Worm (Caenorhabditis elegans) whole organism, L2 larva: ENCODE results near the gene mau-8.

Source experiments
- C34F6.9 ChIP-seq: fragments of 150-350 bp; optimal IDR thresholded peaks from 2 replicates; lab custom pipeline; 2014; ENCODE audit warnings: missing biosample characterization, missing genetic modification characterization
- F13H6.1 ChIP-seq: sonication (generic microtip); optimal IDR thresholded peaks from 2 replicates; lab custom pipeline; 2016; ENCODE audit warnings: missing genetic modification characterization, missing compliant biosample characterization
- R02D3.7 ChIP-seq: fragments of 150-350 bp; optimal IDR thresholded peaks from 2 replicates; lab custom pipeline; 2014; ENCODE audit warnings: missing biosample characterization, missing genetic modification characterization
- ZK546.5 ChIP-seq: sonication (generic microtip); optimal IDR thresholded peaks from 2 replicates; lab custom pipeline; 2017; ENCODE audit warnings: missing biosample characterization, missing genetic modification characterization
- aly-2 ChIP-seq: fragments of 150-350 bp; optimal IDR thresholded peaks from 2 replicates; lab custom pipeline; 2014; ENCODE audit warnings: missing biosample characterization, missing genetic modification characterization
- ama-1 ChIP-seq: fragments of 150-350 bp; optimal IDR thresholded peaks from 2 replicates; lab custom pipeline; 2018; ENCODE audit warnings: inconsistent platforms
- blmp-1 ChIP-seq: sonication (generic microtip); optimal IDR thresholded peaks from 2 replicates; lab custom pipeline; 2017; ENCODE audit warnings: missing genetic modification characterization, mild to moderate bottlenecking, missing compliant biosample characterization, antibody characterized with exemption, moderate library complexity; ENCODE audit not compliant: insufficient read depth
- ceh-82 ChIP-seq: fragments of 150-350 bp; optimal IDR thresholded peaks from 2 replicates; lab custom pipeline; 2014; ENCODE audit warnings: missing biosample characterization, missing genetic modification characterization
- dmd-4 ChIP-seq: sonication (generic microtip); optimal IDR thresholded peaks from 2 replicates; lab custom pipeline; 2017; ENCODE audit warnings: missing biosample characterization, missing genetic modification characterization
- egl-27 ChIP-seq: sonication (generic microtip); optimal IDR thresholded peaks from 3 replicates; lab custom pipeline; 2017; ENCODE audit warnings: missing biosample characterization, missing genetic modification reagents, missing genetic modification characterization
- elt-3 ChIP-seq: sonication (generic microtip); optimal IDR thresholded peaks from 2 replicates; lab custom pipeline; 2017; ENCODE audit warnings: missing biosample characterization, missing genetic modification characterization
- fos-1 ChIP-seq: fragments of 150-350 bp; optimal IDR thresholded peaks from 2 replicates; lab custom pipeline; 2014; ENCODE audit warnings: missing biosample characterization, missing genetic modification characterization
- gmeb-1 ChIP-seq: fragments of 150-350 bp; optimal IDR thresholded peaks from 2 replicates; lab custom pipeline; 2014; ENCODE audit warnings: missing biosample characterization, missing genetic modification characterization
- lin-11 ChIP-seq: fragments of 150-350 bp; sonication (generic microtip); optimal IDR thresholded peaks from 2 replicates; lab custom pipeline; 2014; ENCODE audit warnings: missing biosample characterization, missing genetic modification characterization, inconsistent platforms, mixed read lengths
- nhr-11 ChIP-seq: fragments of 150-350 bp; optimal IDR thresholded peaks from 2 replicates; lab custom pipeline; 2014; ENCODE audit warnings: missing biosample characterization, missing genetic modification characterization
- nhr-129 ChIP-seq: fragments of 150-350 bp; optimal IDR thresholded peaks from 2 replicates; lab custom pipeline; 2014; ENCODE audit warnings: missing biosample characterization, missing genetic modification characterization
- nhr-21 ChIP-seq: fragments of 150-350 bp; optimal IDR thresholded peaks from 2 replicates; lab custom pipeline; 2014; ENCODE audit warnings: missing biosample characterization, missing genetic modification characterization
- nhr-23 ChIP-seq: fragments of 150-350 bp; optimal IDR thresholded peaks from 2 replicates; lab custom pipeline; 2014; ENCODE audit warnings: missing biosample characterization, missing genetic modification reagents, missing genetic modification characterization
- nhr-25 ChIP-seq: fragments of 150-350 bp; sonication (generic microtip); optimal IDR thresholded peaks from 3 replicates; lab custom pipeline; 2014; ENCODE audit warnings: missing biosample characterization, missing genetic modification characterization
- nhr-6 ChIP-seq: fragments of 150-350 bp; optimal IDR thresholded peaks from 2 replicates; lab custom pipeline; 2014; ENCODE audit warnings: missing biosample characterization, missing genetic modification characterization
- nhr-77 ChIP-seq: fragments of 150-350 bp; optimal IDR thresholded peaks from 2 replicates; lab custom pipeline; 2014; ENCODE audit warnings: missing biosample characterization, missing genetic modification characterization
- peb-1 ChIP-seq: fragments of 150-350 bp; optimal IDR thresholded peaks from 2 replicates; lab custom pipeline; 2014; ENCODE audit warnings: missing biosample characterization, missing genetic modification characterization
- sem-4 ChIP-seq: fragments of 150-350 bp; optimal IDR thresholded peaks from 2 replicates; lab custom pipeline; 2014; ENCODE audit warnings: missing biosample characterization, missing genetic modification reagents, missing genetic modification characterization
- skn-1 ChIP-seq: sonication (generic microtip); optimal IDR thresholded peaks from 2 replicates; lab custom pipeline; 2017; ENCODE audit warnings: missing biosample characterization, missing genetic modification characterization
- sma-3 ChIP-seq: sonication (generic microtip); optimal IDR thresholded peaks from 2 replicates; lab custom pipeline; 2016; ENCODE audit warnings: missing genetic modification reagents, missing genetic modification characterization, missing compliant biosample characterization
- unc-39 ChIP-seq: fragments of 150-350 bp; optimal IDR thresholded peaks from 2 replicates; lab custom pipeline; 2014; ENCODE audit warnings: missing biosample characterization, missing genetic modification characterization
- unc-55 ChIP-seq: fragments of 150-350 bp; sonication (generic microtip); optimal IDR thresholded peaks from 3 replicates; lab custom pipeline; 2014; ENCODE audit warnings: missing biosample characterization, missing genetic modification reagents, missing genetic modification characterization
- zag-1 ChIP-seq: fragments of 150-350 bp; optimal IDR thresholded peaks from 2 replicates; lab custom pipeline; 2014; ENCODE audit warnings: missing biosample characterization, missing genetic modification characterization
- ztf-1 ChIP-seq: fragments of 200-800 bp; sonication (Bioruptor generic); conservative IDR thresholded peaks from 2 replicates; pipeline ENCODE4 v1.3.6; 2022; ENCODE audit warnings: missing genetic modification characterization, missing compliant biosample characterization
- ztf-11 ChIP-seq: sonication (generic microtip); optimal IDR thresholded peaks from 2 replicates; lab custom pipeline; 2017; ENCODE audit warnings: missing biosample characterization, missing genetic modification characterization
- ztf-4 ChIP-seq: fragments of 150-350 bp; optimal IDR thresholded peaks from 2 replicates; lab custom pipeline; 2014; ENCODE audit warnings: missing biosample characterization, missing genetic modification characterization

The mau-8 gene

ce11 chrIV:13398728-13399127, 20.9 kb downstream of the mau-8 start, which contains the start of gene Y62E10A.13:
Y62E10A.13 (minus strand) TSS chrIV:13399053.
- TF ChIP-seq nhr-21 (tag; lab: Kevin White, UChicago) (no peak), nhr-129 (tag; lab: Kevin White, UChicago) (peak; percentile 40)
- TF ChIP-seq, all 48 proteins: peak for 1

- TF ChIP-seq sma-3 (GFP tag; lab: Kevin White, UChicago): no peak
- TF ChIP-seq egl-27 (tag; lab: Kevin White, UChicago): no peak
- no peak for TF ChIP-seq peb-1 (tag; lab: Kevin White, UChicago)
- no peak for TF ChIP-seq gmeb-1 (tag; lab: Kevin White, UChicago)
- TF ChIP-seq, all 48 proteins: peak for 0
Measured at ce11 chrIV:13400456-13401364, 22.9 kb downstream of the mau-8 start, which contains the start of the genes memi-2 and cyp-31A5. memi-2 (minus strand) TSS chrIV:13400506. cyp-31A5 (plus strand) TSS chrIV:13401289.

ce11 chrIV:13408018-13408417, 30.2 kb downstream of the mau-8 start, which contains the start of gene Y62E10A.19:
Y62E10A.19 (minus strand) TSS chrIV:13408306.
- no peak for TF ChIP-seq dmd-4 (tag; lab: Kevin White, UChicago)
- no peak for TF ChIP-seq aly-2 (tag; lab: Kevin White, UChicago)
- no peak for TF ChIP-seq C34F6.9 (tag; lab: Kevin White, UChicago)
- TF ChIP-seq elt-3 (tag; lab: Kevin White, UChicago): no peak
- peak; percentile 32 for TF ChIP-seq blmp-1 (tag; lab: Kevin White, UChicago)
- no peak for TF ChIP-seq nhr-21 (tag; lab: Kevin White, UChicago)

ce11 chrIV:13412845-13413383, 35.1 kb downstream of the mau-8 start, which contains the start of gene gcl-1:
gcl-1 (minus strand) TSS chrIV:13412895.
- peak; percentile 15 for TF ChIP-seq unc-55 (GFP tag; lab: Kevin White, UChicago)
- TF ChIP-seq ceh-82 (tag; lab: Kevin White, UChicago): no peak
- no peak for TF ChIP-seq nhr-6 (tag; lab: Kevin White, UChicago)
- TF ChIP-seq lin-11: no peak
- no peak for TF ChIP-seq sem-4 (tag; lab: Kevin White, UChicago)
- TF ChIP-seq C34F6.9 (tag; lab: Kevin White, UChicago): peak; percentile 53
- no peak for TF ChIP-seq gmeb-1 (tag; lab: Kevin White, UChicago)
- TF ChIP-seq peb-1 (tag; lab: Kevin White, UChicago): no peak
- TF ChIP-seq ztf-1 (GFP tag; lab: Robert Waterston, UW): no peak
- no peak for TF ChIP-seq nhr-21 (tag; lab: Kevin White, UChicago)
- TF ChIP-seq ztf-11 (tag; lab: Kevin White, UChicago): no peak
- peak; percentile 0 for TF ChIP-seq F13H6.1 (tag; lab: Kevin White, UChicago)
- no peak for TF ChIP-seq egl-27 (tag; lab: Kevin White, UChicago)
- no peak for TF ChIP-seq nhr-25 (tag; lab: Kevin White, UChicago)
- no peak for TF ChIP-seq ama-1 (lab: Kevin White, UChicago)
- no peak for TF ChIP-seq ZK546.5 (tag; lab: Kevin White, UChicago)
- TF ChIP-seq nhr-129 (tag; lab: Kevin White, UChicago): peak; percentile 64
- TF ChIP-seq fos-1 (tag; lab: Kevin White, UChicago): no peak
- TF ChIP-seq skn-1 (tag; lab: Kevin White, UChicago): no peak
- no peak for TF ChIP-seq nhr-11
- no peak for TF ChIP-seq nhr-23 (tag; lab: Kevin White, UChicago)
- no peak for TF ChIP-seq nhr-77

ce11 chrIV:13415739-13416271, 38.0 kb downstream of the mau-8 start, which contains the start of the genes pik-1 and aptf-2:
pik-1 (plus strand) TSS chrIV:13416041.
aptf-2 (minus strand) TSS chrIV:13416051.
- TF ChIP-seq ztf-4: no peak
- TF ChIP-seq unc-39: no peak
- peak; percentile 65 for TF ChIP-seq nhr-129 (tag; lab: Kevin White, UChicago)
- TF ChIP-seq egl-27 (tag; lab: Kevin White, UChicago): no peak
- no peak for TF ChIP-seq R02D3.7
- no peak for TF ChIP-seq ama-1 (lab: Kevin White, UChicago)
- no peak for TF ChIP-seq zag-1
- TF ChIP-seq unc-55 (GFP tag; lab: Kevin White, UChicago): peak; percentile 38
- TF ChIP-seq C34F6.9 (tag; lab: Kevin White, UChicago): peak; percentile 16
- TF ChIP-seq ZK546.5 (tag; lab: Kevin White, UChicago): no peak
- TF ChIP-seq skn-1 (tag; lab: Kevin White, UChicago): no peak
